Worm (Caenorhabditis elegans) whole organism, midembryonic: ENCODE results near the gene F35C11.4.

Source experiments
- T22C8.4 ChIP-seq: fragments of 200-800 bp; sonication (Bioruptor generic); IDR thresholded peaks from 2 replicates; pipeline ENCODE4 v1.3.6; 2022; ENCODE audit warnings: missing genetic modification characterization, missing compliant biosample characterization
- ref-1 ChIP-seq: fragments of 200-800 bp; sonication (Bioruptor generic); conservative IDR thresholded peaks from 2 replicates; pipeline ENCODE4 v1.3.6; 2022; ENCODE audit warnings: missing genetic modification reagents, missing genetic modification characterization, missing compliant biosample characterization
- tab-1 ChIP-seq: fragments of 200-800 bp; sonication (Bioruptor generic); IDR thresholded peaks from 2 replicates; pipeline ENCODE4 v1.3.6; 2022; ENCODE audit warnings: missing genetic modification characterization, missing compliant biosample characterization
- ztf-29 ChIP-seq: fragments of 200-800 bp; sonication (Bioruptor generic); IDR thresholded peaks from 2 replicates; pipeline ENCODE4 v1.3.6; 2022; ENCODE audit warnings: missing genetic modification reagents, missing genetic modification characterization, missing compliant biosample characterization

ce11 chrII:8212680-8213079 is 36.1 kb upstream of the F35C11.4 start, which contains the start of gene twk-3:
- TF ChIP-seq ztf-29 (GFP tag; lab: Robert Waterston, UW) (no peak), ref-1 (no peak), tab-1 (no peak), T22C8.4 (GFP tag; lab: Robert Waterston, UW) (no peak)
